Fruit fly (Drosophila melanogaster) whole organism: ENCODE results near the gene CG11037.

Experiments used
- CG8478 ChIP-seq: fragments of >200 bp; optimal IDR thresholded peaks from 2 replicates; lab custom pipeline; 2018; ENCODE audit warnings: inconsistent platforms
- Dll ChIP-seq: fragments of >200 bp; optimal IDR thresholded peaks from 2 replicates; lab custom pipeline; 2017
- EcR ChIP-seq, 2 experiments: fragments of >200 bp; optimal IDR thresholded peaks; 2 replicates each; lab custom pipeline; 2017; ENCODE audit warnings: missing biosample characterization in 2 of 2, missing genetic modification characterization in 2 of 2, missing genetic modification reagents in 2 of 2
- pan ChIP-seq: fragments of >200 bp; optimal IDR thresholded peaks from 2 replicates; lab custom pipeline; 2017
- psq ChIP-seq: fragments of >200 bp; optimal IDR thresholded peaks from 2 replicates; lab custom pipeline; 2017
- usp ChIP-seq: fragments of >200 bp; optimal IDR thresholded peaks from 2 replicates; lab custom pipeline; 2017; ENCODE audit warnings: missing biosample characterization, missing genetic modification characterization, mixed read lengths

- no peak for TF ChIP-seq psq (lab: Kevin White, UChicago)
- TF ChIP-seq pan (lab: Kevin White, UChicago): no peak
- TF ChIP-seq CG8478 (lab: Kevin White, UChicago): no peak
- no peak for TF ChIP-seq EcR (GFP tag; optimal IDR thresholded peaks at IDR 0.05; lab: Kevin White, UChicago)
- TF ChIP-seq usp: no peak
- no peak for TF ChIP-seq Dll (lab: Kevin White, UChicago)
Observed at dm6 chr3L:20982544-20982943, 21.4 kb upstream of the CG11037 start.
